ENCODE assay signal across 2 worm cellular contexts in the genomic region with DNA sequence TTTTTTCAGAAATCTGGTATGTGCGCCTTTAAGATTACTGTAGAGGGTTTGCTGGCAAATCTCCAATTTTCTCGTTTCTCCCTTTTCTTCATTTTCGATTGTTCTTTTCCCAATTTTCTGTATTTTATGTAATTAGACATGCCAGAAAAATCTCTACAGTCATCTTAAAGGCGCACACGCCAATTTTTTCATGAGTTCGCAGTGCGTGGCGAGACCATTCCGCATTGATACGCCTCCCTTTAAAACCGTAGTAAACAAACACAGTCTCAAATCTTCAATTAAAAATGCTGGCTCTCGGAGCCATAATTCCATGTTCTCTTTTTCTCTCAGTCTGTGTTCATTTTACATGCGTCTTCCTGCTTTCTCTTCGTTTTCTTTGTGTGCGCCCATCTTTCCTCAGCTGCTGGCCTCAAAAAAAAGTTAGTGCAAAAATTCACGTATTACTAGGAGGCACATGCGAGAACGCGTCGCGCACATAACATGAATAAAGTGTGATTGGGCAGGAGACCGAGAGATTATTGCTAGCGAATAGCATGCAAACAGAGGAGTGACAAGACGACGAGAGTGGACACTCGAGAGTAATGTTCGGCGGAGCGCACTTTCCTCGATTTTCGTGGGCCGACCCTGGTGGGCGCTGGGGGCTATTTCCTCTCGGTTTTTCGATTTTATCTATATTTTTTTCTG.
TF ChIP-seq lines count a peak whose summit lies in the region.

No protein-coding gene starts in this region.

TF ChIP-seq in whole organism, L1 larva, 84 proteins besides CTCF, POLR2A, EP300 and RAD21 (continued from another document):
- TF ChIP-seq C34B4.2 (tag; optimal IDR thresholded peaks at IDR 0.05; lab: Kevin White, UChicago) (no peak), hpl-2 (GFP tag; optimal IDR thresholded peaks at IDR 0.05; lab: Kevin White, UChicago) (no peak), lin-15B (tag; optimal IDR thresholded peaks at IDR 0.05; lab: Kevin White, UChicago) (peak; percentile 67), unc-130 (tag; optimal IDR thresholded peaks at IDR 0.05; lab: Kevin White, UChicago) (peak; percentile 51), nhr-71 (tag; optimal IDR thresholded peaks at IDR 0.05; lab: Kevin White, UChicago) (peak; percentile 91), ces-1 (GFP tag; optimal IDR thresholded peaks at IDR 0.05; lab: Kevin White, UChicago) (no peak)

TF ChIP-seq in whole organism, young adult, 124 proteins besides CTCF, POLR2A, EP300 and RAD21 (continued from another document):
- TF ChIP-seq hmg-1.2 (GFP tag; IDR thresholded peaks at IDR 0.05; lab: Robert Waterston, UW) (peak; percentile 91), akir-1 (GFP tag; optimal IDR thresholded peaks at IDR 0.05; lab: Kevin White, UChicago) (no peak), attf-6 (GFP tag; IDR thresholded peaks at IDR 0.05; lab: Robert Waterston, UW) (no peak), dpff-1 (tag; optimal IDR thresholded peaks at IDR 0.05; lab: Kevin White, UChicago) (no peak), ztf-6 (GFP tag; IDR thresholded peaks at IDR 0.05; lab: Robert Waterston, UW) (no peak), unc-130 (GFP tag; optimal IDR thresholded peaks at IDR 0.05; lab: Kevin White, UChicago) (no peak), F23B12.7 (tag; optimal IDR thresholded peaks at IDR 0.05; lab: Kevin White, UChicago; ENCODE audit: insufficient read depth) (no peak), nhr-179 (tag; optimal IDR thresholded peaks at IDR 0.05; lab: Kevin White, UChicago) (no peak), snpc-3.4 (tag; optimal IDR thresholded peaks at IDR 0.05; lab: Kevin White, UChicago) (peak; percentile 25), T07F8.4 (tag; optimal IDR thresholded peaks at IDR 0.05; lab: Kevin White, UChicago) (no peak), lsl-1 (GFP tag; optimal IDR thresholded peaks at IDR 0.05; lab: Kevin White, UChicago) (peak; percentile 93), chd-7 (tag; optimal IDR thresholded peaks at IDR 0.05; lab: Kevin White, UChicago) (peak; percentile 58), bed-1 (GFP tag; IDR thresholded peaks at IDR 0.05; lab: Robert Waterston, UW) (no peak), athp-1 (tag; optimal IDR thresholded peaks at IDR 0.05; lab: Kevin White, UChicago) (no peak), ama-1 (optimal IDR thresholded peaks at IDR 0.05; lab: Kevin White, UChicago) (no peak), ama-1 (GFP tag; optimal IDR thresholded peaks at IDR 0.05; lab: Kevin White, UChicago) (no peak), let-607 (tag; optimal IDR thresholded peaks at IDR 0.05; lab: Kevin White, UChicago) (no peak), F55B11.4 (tag; optimal IDR thresholded peaks at IDR 0.05; lab: Kevin White, UChicago; ENCODE audit: borderline replicate concordance, insufficient read depth) (no peak), snpc-1.1 (tag; optimal IDR thresholded peaks at IDR 0.05; lab: Kevin White, UChicago; ENCODE audit: insufficient read depth) (no peak), ceh-79 (tag; optimal IDR thresholded peaks at IDR 0.05; lab: Kevin White, UChicago) (no peak), nhr-80 (tag; optimal IDR thresholded peaks at IDR 0.05; lab: Kevin White, UChicago) (peak; percentile 83), B0035.1 (tag; optimal IDR thresholded peaks at IDR 0.05; lab: Kevin White, UChicago) (no peak), lin-26 (GFP tag; IDR thresholded peaks at IDR 0.05; lab: Robert Waterston, UW) (0 out of 2 replicates have a peak, but pooled peaks have one; percentile 40), ztf-18 (tag; optimal IDR thresholded peaks at IDR 0.05; lab: Kevin White, UChicago) (peak; percentile 64), cebp-2 (GFP tag; IDR thresholded peaks at IDR 0.05; lab: Robert Waterston, UW) (no peak)
